ENCODE assay signal across 5 worm cellular contexts in genomic region chrV:9582594-9583322, ce11.
TF ChIP-seq lines count a peak whose summit lies in the region.

Gene rtfo-1, minus strand, starts transcription at chrV:9582644.

TF ChIP-seq in whole organism, L1 larva, 84 proteins besides CTCF, POLR2A, EP300 and RAD21 (continues in another document):
- TF ChIP-seq swsn-7 (tag; optimal IDR thresholded peaks at IDR 0.05; lab: Kevin White, UChicago) (peak; percentile 56), rnt-1 (tag; optimal IDR thresholded peaks at IDR 0.05; lab: Kevin White, UChicago) (peak; percentile 62), nhr-85 (tag; lab: Kevin White, UChicago) (peak; percentile 75), lsy-2 (tag; optimal IDR thresholded peaks at IDR 0.05; lab: Kevin White, UChicago) (peak; percentile 36 to 41), ceh-63 (GFP tag; optimal IDR thresholded peaks at IDR 0.05; lab: Kevin White, UChicago) (no peak), aha-1 (tag; optimal IDR thresholded peaks at IDR 0.05; lab: Kevin White, UChicago) (no peak), jun-1 (tag; optimal IDR thresholded peaks at IDR 0.05; lab: Kevin White, UChicago) (no peak), lin-35 (GFP tag; optimal IDR thresholded peaks at IDR 0.05; lab: Kevin White, UChicago) (peak; percentile 29 to 60), nhr-71 (tag; optimal IDR thresholded peaks at IDR 0.05; lab: Kevin White, UChicago) (peak; percentile 58), C34B4.2 (tag; optimal IDR thresholded peaks at IDR 0.05; lab: Kevin White, UChicago) (no peak), elt-3 (tag; optimal IDR thresholded peaks at IDR 0.05; lab: Kevin White, UChicago) (no peak), lin-14 (GFP tag; optimal IDR thresholded peaks at IDR 0.05; lab: Kevin White, UChicago) (peak; percentile 41), nhr-47 (tag; optimal IDR thresholded peaks at IDR 0.05; lab: Kevin White, UChicago) (peak; percentile 58), pqm-1 (tag; optimal IDR thresholded peaks at IDR 0.05; lab: Kevin White, UChicago) (no peak), tbx-2 (tag; optimal IDR thresholded peaks at IDR 0.05; lab: Kevin White, UChicago) (peak; percentile 39), C16A3.4 (tag; optimal IDR thresholded peaks at IDR 0.05; lab: Kevin White, UChicago) (peak; percentile 25), mep-1 (tag; optimal IDR thresholded peaks at IDR 0.05; lab: Kevin White, UChicago) (peak; percentile 46), sox-4 (tag; optimal IDR thresholded peaks at IDR 0.05; lab: Kevin White, UChicago) (no peak), unc-30 (tag; optimal IDR thresholded peaks at IDR 0.05; lab: Kevin White, UChicago) (no peak)

TF ChIP-seq in whole organism, L3 larva, 47 proteins besides CTCF, POLR2A, EP300 and RAD21:
- TF ChIP-seq elt-3 (tag; optimal IDR thresholded peaks at IDR 0.05; lab: Kevin White, UChicago) (no peak), nhr-25 (tag; optimal IDR thresholded peaks at IDR 0.05; lab: Kevin White, UChicago) (peak; percentile 18), elt-2 (tag; optimal IDR thresholded peaks at IDR 0.05; lab: Kevin White, UChicago) (peak; percentile 4), ceh-28 (tag; optimal IDR thresholded peaks at IDR 0.05; lab: Kevin White, UChicago) (no peak), nhr-23 (tag; optimal IDR thresholded peaks at IDR 0.05; lab: Kevin White, UChicago) (peak; percentile 35), nhr-43 (tag; optimal IDR thresholded peaks at IDR 0.05; lab: Kevin White, UChicago; ENCODE audit: poor library complexity, severe bottlenecking) (peak; percentile 45), hmg-11 (tag; optimal IDR thresholded peaks at IDR 0.05; lab: Kevin White, UChicago) (peak; percentile 62), jun-1 (tag; optimal IDR thresholded peaks at IDR 0.05; lab: Kevin White, UChicago) (no peak), snpc-4 (tag; optimal IDR thresholded peaks at IDR 0.05; lab: Kevin White, UChicago) (peak; percentile 4), pha-4 (tag; optimal IDR thresholded peaks at IDR 0.05; lab: Kevin White, UChicago) (peak; percentile 60)

TF ChIP-seq in whole organism, early embryonic, 17 proteins besides CTCF, POLR2A, EP300 and RAD21:
- peak; percentile 42 for TF ChIP-seq ceh-13 (GFP tag; optimal IDR thresholded peaks at IDR 0.05; lab: Kevin White, UChicago)
- no peak for TF ChIP-seq sea-1 (GFP tag; conservative IDR thresholded peaks at IDR 0.05; lab: Robert Waterston, UW)
- TF ChIP-seq pes-1 (GFP tag; IDR thresholded peaks at IDR 0.05; lab: Robert Waterston, UW) = no peak; the same call in 1 of the 2 replicates
- peak; percentile 41; the same call in 1 of the 2 replicates for TF ChIP-seq scrt-1 (GFP tag; IDR thresholded peaks at IDR 0.05; lab: Robert Waterston, UW)
- TF ChIP-seq B0310.2 (tag; optimal IDR thresholded peaks at IDR 0.05; lab: Kevin White, UChicago) = no peak
- TF ChIP-seq hmbx-1 (tag; optimal IDR thresholded peaks at IDR 0.05; lab: Kevin White, UChicago) = no peak
- TF ChIP-seq ets-7 (tag; optimal IDR thresholded peaks at IDR 0.05; lab: Kevin White, UChicago) = no peak
- no peak for TF ChIP-seq hmg-4 (GFP tag; optimal IDR thresholded peaks at IDR 0.05; lab: Kevin White, UChicago)
- peak; percentile 6 for TF ChIP-seq hnd-1 (tag; optimal IDR thresholded peaks at IDR 0.05; lab: Kevin White, UChicago)
- TF ChIP-seq tra-4 (tag; optimal IDR thresholded peaks at IDR 0.05; lab: Kevin White, UChicago) = no peak
- TF ChIP-seq ceh-36 (tag; optimal IDR thresholded peaks at IDR 0.05; lab: Kevin White, UChicago) = peak; percentile 39
- peak; percentile 62 for TF ChIP-seq tbx-37 (GFP tag; conservative IDR thresholded peaks at IDR 0.05; lab: Robert Waterston, UW)
- no peak for TF ChIP-seq ama-1 (optimal IDR thresholded peaks at IDR 0.05; lab: Kevin White, UChicago)
- peak; percentile 79 for TF ChIP-seq F13C5.2 (tag; optimal IDR thresholded peaks at IDR 0.05; lab: Kevin White, UChicago)
- TF ChIP-seq aly-1 (tag; optimal IDR thresholded peaks at IDR 0.05; lab: Kevin White, UChicago) = no peak
- peak; percentile 50; the same call in 1 of the 2 replicates for TF ChIP-seq flt-1 (GFP tag; IDR thresholded peaks at IDR 0.05; lab: Robert Waterston, UW)
- peak; percentile 14; the same call in 1 of the 2 replicates for TF ChIP-seq tbx-11 (GFP tag; IDR thresholded peaks at IDR 0.05; lab: Robert Waterston, UW)
TF ChIP-seq in whole organism, early embryonic: peak in this region for 8.

TF ChIP-seq in whole organism, midembryonic, 9 proteins besides CTCF, POLR2A, EP300 and RAD21:
- TF ChIP-seq med-1 (GFP tag; optimal IDR thresholded peaks at IDR 0.05; lab: Kevin White, UChicago; ENCODE audit: insufficient read depth) (peak; percentile 89), cog-1 (tag; optimal IDR thresholded peaks at IDR 0.05; lab: Kevin White, UChicago) (peak; percentile 55), ztf-23 (GFP tag; IDR thresholded peaks at IDR 0.05; lab: Robert Waterston, UW) (peak; percentile 82), T22C8.4 (GFP tag; IDR thresholded peaks at IDR 0.05; lab: Robert Waterston, UW) (no peak), tab-1 (GFP tag; IDR thresholded peaks at IDR 0.05; lab: Robert Waterston, UW) (no peak), flt-1 (GFP tag; IDR thresholded peaks at IDR 0.05; lab: Robert Waterston, UW) (peak; percentile 84), ref-1 (GFP tag; conservative IDR thresholded peaks at IDR 0.05; lab: Robert Waterston, UW) (no peak), klf-2 (GFP tag; conservative IDR thresholded peaks at IDR 0.05; lab: Robert Waterston, UW) (0 out of 2 replicates have a peak, but pooled peaks have one; percentile 34), ztf-29 (GFP tag; IDR thresholded peaks at IDR 0.05; lab: Robert Waterston, UW) (peak; percentile 80; the same call in 1 of the 2 replicates)

TF ChIP-seq in whole organism, young adult, 124 proteins besides CTCF, POLR2A, EP300 and RAD21:
- TF ChIP-seq ZK185.1 (tag; optimal IDR thresholded peaks at IDR 0.05; lab: Kevin White, UChicago; ENCODE audit: poor library complexity, severe bottlenecking) (peak; percentile 12), ztf-18 (tag; optimal IDR thresholded peaks at IDR 0.05; lab: Kevin White, UChicago) (peak; percentile 34), efl-1 (GFP tag; optimal IDR thresholded peaks at IDR 0.05; lab: Kevin White, UChicago) (peak; percentile 1), snpc-1.3 (tag; optimal IDR thresholded peaks at IDR 0.05; lab: Kevin White, UChicago; ENCODE audit: insufficient read depth) (peak; percentile 54), him-1 (tag; optimal IDR thresholded peaks at IDR 0.05; lab: Kevin White, UChicago) (no peak), bed-1 (GFP tag; IDR thresholded peaks at IDR 0.05; lab: Robert Waterston, UW) (no peak), snpc-4 (GFP tag; optimal IDR thresholded peaks at IDR 0.05; lab: Kevin White, UChicago) (no peak), snpc-4 (tag; optimal IDR thresholded peaks at IDR 0.05; lab: Kevin White, UChicago) (peak in 2 of 4 experiments; percentile 28 to 56), madf-6 (GFP tag; IDR thresholded peaks at IDR 0.05; lab: Robert Waterston, UW) (peak; percentile 12; the same call in 1 of the 2 replicates), let-526 (GFP tag; IDR thresholded peaks at IDR 0.05; lab: Robert Waterston, UW) (no peak), rpc-1 (optimal IDR thresholded peaks at IDR 0.05; lab: Kevin White, UChicago) (peak; percentile 42), rpc-1 (tag; optimal IDR thresholded peaks at IDR 0.05; lab: Kevin White, UChicago) (no peak), pbrm-1 (GFP tag; IDR thresholded peaks at IDR 0.05; lab: Robert Waterston, UW) (peak; percentile 49; the same call in 1 of the 2 replicates), let-607 (tag; optimal IDR thresholded peaks at IDR 0.05; lab: Kevin White, UChicago) (peak in 1 of 2 experiments; percentile 12)

Comparison
In these comparisons a context has a peak if more than half of its experiments do, and no peak if none do; other contexts are left out.
1. Of the 8 proteins assayed by ChIP-seq in both whole organism, young adult and whole organism, L1 larva: peak only in whole organism, young adult: none; only in whole organism, L1 larva: dpl-1, lin-35, nhr-90 and unc-130; in both: efl-1; in neither: 2; mixed calls (peak in some experiments, not most) for 1.